Fruit fly (Drosophila melanogaster): ENCODE data around the gene CG14401.
A peak's percentile ranks its signal among the peaks of the same experiment; 100 is the strongest.

CG14401 gene

dm6 chr2L:20905025-20905424 is 35.4 kb downstream of the CG14401 start:
- TF ChIP-seq rn (GFP tag; IDR thresholded peaks at IDR 0.05), result no peak
- TF ChIP-seq Snoo (tag; optimal IDR thresholded peaks at IDR 0.05), result no peak
- no peak for TF ChIP-seq EcR (GFP tag; optimal IDR thresholded peaks at IDR 0.05)
- TF ChIP-seq CG14655 (GFP tag; optimal IDR thresholded peaks at IDR 0.05), result no peak
- TF ChIP-seq CG15710 (tag; optimal IDR thresholded peaks at IDR 0.05), result no peak
- TF ChIP-seq D1 (tag; optimal IDR thresholded peaks at IDR 0.05), result no peak
- TF ChIP-seq CG32121 (GFP tag; IDR thresholded peaks at IDR 0.05), result no peak
- TF ChIP-seq CG9948 (tag; optimal IDR thresholded peaks at IDR 0.05), result no peak
- no peak for TF ChIP-seq CG10348 (GFP tag; IDR thresholded peaks at IDR 0.05)
- no peak for TF ChIP-seq CG4496 (GFP tag; IDR thresholded peaks at IDR 0.05)
- TF ChIP-seq Ets98B (GFP tag; IDR thresholded peaks at IDR 0.05), result no peak
- no peak for TF ChIP-seq CG13204 (GFP tag; optimal IDR thresholded peaks at IDR 0.05)
- no peak for TF ChIP-seq gl (tag; optimal IDR thresholded peaks at IDR 0.05)
- no peak for TF ChIP-seq CG17806 (tag; optimal IDR thresholded peaks at IDR 0.05)
- no peak for TF ChIP-seq CG8159 (tag; optimal IDR thresholded peaks at IDR 0.05)
- TF ChIP-seq Pif1A (GFP tag; optimal IDR thresholded peaks at IDR 0.05), result no peak
- TF ChIP-seq CG8301 (tag; optimal IDR thresholded peaks at IDR 0.05), result no peak
- no peak for TF ChIP-seq Pif1B (GFP tag; optimal IDR thresholded peaks at IDR 0.05)
- TF ChIP-seq fd96Ca (GFP tag; IDR thresholded peaks at IDR 0.05), result no peak

DNA sequence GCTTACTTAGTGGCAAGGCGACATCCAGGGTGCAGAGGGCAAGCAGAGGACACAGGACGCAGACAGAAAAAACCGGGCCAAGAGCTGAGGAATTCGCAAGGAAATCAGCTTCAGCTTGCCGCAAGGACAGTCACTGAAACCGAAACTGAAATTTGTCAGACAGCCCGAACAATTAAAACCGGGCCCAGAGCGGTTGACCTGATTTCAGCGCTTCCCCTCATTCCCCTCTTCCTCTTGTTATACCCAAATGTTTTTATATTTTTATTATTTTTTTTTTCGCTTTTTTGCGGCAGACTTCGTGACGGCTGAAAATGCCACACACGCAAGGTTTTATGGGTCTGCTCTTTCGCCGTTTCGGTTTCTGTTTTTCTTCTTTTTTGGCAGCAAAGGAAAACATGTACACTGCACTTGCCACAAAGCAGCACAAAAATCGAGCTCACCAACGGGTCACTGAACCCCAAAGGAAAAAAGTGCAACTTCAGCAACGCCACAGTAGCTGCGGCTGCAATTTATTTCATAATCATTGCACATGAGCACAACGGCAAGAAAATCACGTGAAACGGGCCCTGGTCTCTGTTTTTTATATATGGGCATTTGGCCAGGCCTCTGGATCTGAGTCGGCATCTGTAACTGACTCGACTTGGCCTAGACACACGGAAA is 38.5 kb downstream of the CG14401 start:
- no peak for TF ChIP-seq CG13204 (GFP tag; optimal IDR thresholded peaks at IDR 0.05)
- no peak for TF ChIP-seq CG15710 (tag; optimal IDR thresholded peaks at IDR 0.05)
- TF ChIP-seq EcR (GFP tag; optimal IDR thresholded peaks at IDR 0.05), result peak; percentile 60
- TF ChIP-seq gl (tag; optimal IDR thresholded peaks at IDR 0.05), result no peak
- TF ChIP-seq rn (GFP tag; IDR thresholded peaks at IDR 0.05), result no peak
- TF ChIP-seq CG32121 (GFP tag; IDR thresholded peaks at IDR 0.05), result no peak
- TF ChIP-seq CG14655 (GFP tag; optimal IDR thresholded peaks at IDR 0.05), result no peak
- no peak for TF ChIP-seq CG17806 (tag; optimal IDR thresholded peaks at IDR 0.05)
- no peak for TF ChIP-seq Pif1B (GFP tag; optimal IDR thresholded peaks at IDR 0.05)
- peak; percentile 59 for TF ChIP-seq Snoo (tag; optimal IDR thresholded peaks at IDR 0.05)
- no peak for TF ChIP-seq CG34367 (tag; optimal IDR thresholded peaks at IDR 0.05)
- no peak for TF ChIP-seq CG12605 (GFP tag; IDR thresholded peaks at IDR 0.05)

dm6 chr2L:20909301-20909700 is 39.6 kb downstream of the CG14401 start:
- TF ChIP-seq EcR (GFP tag; optimal IDR thresholded peaks at IDR 0.05) (no peak), Ets98B (GFP tag; IDR thresholded peaks at IDR 0.05) (peak; percentile 14; the same call in 1 of the 2 replicates)

DNA sequence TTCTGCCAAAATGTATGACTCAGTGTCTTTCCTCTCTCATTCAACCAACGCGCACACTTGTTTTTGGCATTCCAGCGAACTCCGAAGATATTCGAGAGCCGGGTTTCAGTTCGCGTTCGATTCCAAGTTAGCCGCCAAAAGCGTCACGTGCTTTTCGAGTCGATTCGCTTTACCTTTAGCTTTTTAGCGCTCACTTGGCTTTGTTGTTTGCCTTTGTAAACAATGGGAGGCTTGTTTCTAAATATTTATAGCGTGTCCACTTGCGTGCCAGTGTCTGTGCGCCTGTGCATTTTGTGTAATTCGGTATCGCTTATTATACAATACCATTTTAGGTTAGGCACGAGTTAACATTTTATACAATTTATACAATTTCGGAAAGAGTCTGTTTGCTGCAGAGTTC is 41.7 kb downstream of the CG14401 start:
- TF ChIP-seq CG15710 (tag; optimal IDR thresholded peaks at IDR 0.05) (no peak), Snoo (tag; optimal IDR thresholded peaks at IDR 0.05) (no peak), gl (tag; optimal IDR thresholded peaks at IDR 0.05) (no peak), D1 (tag; optimal IDR thresholded peaks at IDR 0.05) (no peak), CG13204 (GFP tag; optimal IDR thresholded peaks at IDR 0.05) (no peak), CG17806 (tag; optimal IDR thresholded peaks at IDR 0.05) (no peak), Ets98B (GFP tag; IDR thresholded peaks at IDR 0.05) (peak; percentile 18; the same call in 1 of the 2 replicates)

DNA sequence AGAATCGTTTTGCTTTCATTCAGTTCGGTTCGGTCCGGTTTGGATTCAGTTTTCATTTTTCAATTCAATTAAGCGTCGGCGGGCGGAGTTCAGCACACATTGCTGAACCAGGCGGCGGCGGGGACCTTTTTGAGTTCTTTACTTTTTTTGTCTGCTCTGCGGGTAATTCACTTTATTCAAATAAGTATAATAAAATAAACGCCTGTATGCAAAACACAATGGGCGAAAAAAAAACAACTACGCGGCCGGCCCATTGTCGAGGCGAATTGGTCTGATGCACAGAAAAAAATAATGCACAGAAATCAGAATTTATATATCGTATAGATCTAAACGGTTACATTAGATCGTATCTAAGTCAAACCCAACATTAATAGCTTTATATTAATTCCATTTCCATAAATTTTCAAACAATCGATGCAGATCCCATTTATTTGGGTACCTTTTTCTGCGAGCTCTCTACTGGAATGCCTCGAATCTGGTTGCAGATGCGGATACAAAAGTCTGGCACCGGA is 43.2 kb downstream of the CG14401 start:
- TF ChIP-seq fd96Ca (GFP tag; IDR thresholded peaks at IDR 0.05) (no peak), CG9948 (tag; optimal IDR thresholded peaks at IDR 0.05) (peak; percentile 64), CG17806 (tag; optimal IDR thresholded peaks at IDR 0.05) (peak; percentile 65), CG15710 (tag; optimal IDR thresholded peaks at IDR 0.05) (peak; percentile 63), Pif1B (GFP tag; optimal IDR thresholded peaks at IDR 0.05) (peak; percentile 68), CG12605 (GFP tag; IDR thresholded peaks at IDR 0.05) (no peak), CG4496 (GFP tag; IDR thresholded peaks at IDR 0.05) (peak; percentile 37; the same call in 1 of the 3 replicates), CG32121 (GFP tag; IDR thresholded peaks at IDR 0.05) (peak; percentile 24; the same call in 1 of the 2 replicates), CG8159 (tag; optimal IDR thresholded peaks at IDR 0.05) (peak; percentile 80), rn (GFP tag; IDR thresholded peaks at IDR 0.05) (no peak), Snoo (tag; optimal IDR thresholded peaks at IDR 0.05) (peak; percentile 72), CG8301 (tag; optimal IDR thresholded peaks at IDR 0.05) (peak; percentile 25), CG13204 (GFP tag; optimal IDR thresholded peaks at IDR 0.05) (peak; percentile 72), Pif1A (GFP tag; optimal IDR thresholded peaks at IDR 0.05) (peak; percentile 77), D1 (tag; optimal IDR thresholded peaks at IDR 0.05) (no peak), EcR (GFP tag; optimal IDR thresholded peaks at IDR 0.05) (peak; percentile 73), CG10348 (GFP tag; IDR thresholded peaks at IDR 0.05) (no peak), Ets98B (GFP tag; IDR thresholded peaks at IDR 0.05) (no peak; the same call in 1 of the 2 replicates), CG14655 (GFP tag; optimal IDR thresholded peaks at IDR 0.05) (peak; percentile 51), CG34367 (tag; optimal IDR thresholded peaks at IDR 0.05) (peak; percentile 37), gl (tag; optimal IDR thresholded peaks at IDR 0.05) (peak; percentile 74)

DNA sequence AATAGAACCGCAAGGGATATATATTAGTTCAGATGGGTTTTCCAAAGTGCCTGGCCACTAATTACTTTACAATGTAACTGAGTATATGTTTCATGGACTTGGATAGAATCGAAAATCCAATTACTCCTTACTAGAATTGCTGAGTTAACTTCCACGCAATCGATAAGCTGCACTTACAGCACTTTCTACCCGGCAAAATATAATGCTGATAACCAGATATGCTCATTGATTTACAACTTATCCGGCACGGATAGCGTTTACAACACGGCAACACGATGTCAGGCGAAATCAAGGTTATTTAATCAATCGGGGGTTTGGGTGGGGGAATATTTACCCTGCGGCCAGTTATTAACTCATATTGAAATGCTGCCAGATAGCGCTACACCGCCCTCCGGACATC is 43.9 kb downstream of the CG14401 start:
- TF ChIP-seq fd96Ca (GFP tag; IDR thresholded peaks at IDR 0.05), result no peak
- no peak for TF ChIP-seq CG9948 (tag; optimal IDR thresholded peaks at IDR 0.05)
- TF ChIP-seq EcR (GFP tag; optimal IDR thresholded peaks at IDR 0.05), result no peak
- no peak for TF ChIP-seq CG4496 (GFP tag; IDR thresholded peaks at IDR 0.05)
- peak; percentile 10 for TF ChIP-seq CG8159 (tag; optimal IDR thresholded peaks at IDR 0.05)
- no peak for TF ChIP-seq CG17806 (tag; optimal IDR thresholded peaks at IDR 0.05)
- no peak for TF ChIP-seq CG32121 (GFP tag; IDR thresholded peaks at IDR 0.05)

Data from whole organism, pupa.